Worm (Caenorhabditis elegans) whole organism, L1 larva: ENCODE data around the gene fbxc-7.

Source experiments
- C04F5.9 ChIP-seq: sonication (generic microtip); optimal IDR thresholded peaks from 2 replicates; lab custom pipeline; 2016; ENCODE audit warnings: missing genetic modification characterization, missing compliant biosample characterization
- C16A3.4 ChIP-seq: fragments of 150-350 bp; optimal IDR thresholded peaks from 2 replicates; lab custom pipeline; 2014; ENCODE audit warnings: missing biosample characterization, missing genetic modification characterization
- aha-1 ChIP-seq: fragments of 150-350 bp; optimal IDR thresholded peaks from 2 replicates; lab custom pipeline; 2014; ENCODE audit warnings: missing biosample characterization, missing genetic modification characterization
- ceh-8 ChIP-seq: fragments of 200-800 bp; sonication (Bioruptor generic); optimal IDR thresholded peaks from 2 replicates; lab custom pipeline; 2018; ENCODE audit warnings: mild to moderate bottlenecking, missing genetic modification characterization, moderate library complexity, missing compliant biosample characterization
- ceh-82 ChIP-seq, 3 experiments: fragments of 150-350 bp in 1 of 3; sonication (generic microtip) in 2 of 3; optimal IDR thresholded peaks; 2 replicates each; lab custom pipeline; 2014 to 2017; ENCODE audit warnings: missing biosample characterization in 3 of 3, missing genetic modification characterization in 3 of 3
- ceh-90 ChIP-seq: sonication (generic microtip); optimal IDR thresholded peaks from 2 replicates; lab custom pipeline; 2016; ENCODE audit warnings: missing genetic modification characterization, missing compliant biosample characterization
- ces-1 ChIP-seq: fragments of 150-350 bp; optimal IDR thresholded peaks from 2 replicates; lab custom pipeline; 2014; ENCODE audit warnings: missing biosample characterization, missing genetic modification reagents, missing genetic modification characterization
- dpl-1 ChIP-seq, 3 experiments: fragments of 150-350 bp in 2 of 3; sonication (generic microtip) in 1 of 3; optimal IDR thresholded peaks; 2 replicates each; lab custom pipeline; 2014 to 2017; ENCODE audit warnings: missing biosample characterization in 3 of 3, missing genetic modification characterization in 3 of 3, missing genetic modification reagents in 3 of 3
- dsc-1 ChIP-seq: sonication (generic microtip); optimal IDR thresholded peaks from 2 replicates; lab custom pipeline; 2016; ENCODE audit warnings: mild to moderate bottlenecking, missing genetic modification characterization, missing compliant biosample characterization
- efl-1 ChIP-seq, 4 experiments: fragments of 150-350 bp; optimal IDR thresholded peaks in 3 of 4; peaks in 1 of 4; 1 replicate in 1 of 4; 2 replicates in 3 of 4; lab custom pipeline; 2014; ENCODE audit warnings: missing biosample characterization in 2 of 4, missing genetic modification characterization in 2 of 4, missing genetic modification reagents in 2 of 4
- efl-3 ChIP-seq: fragments of 200-800 bp; sonication (Bioruptor generic); optimal IDR thresholded peaks from 2 replicates; lab custom pipeline; 2018; ENCODE audit warnings: mild to moderate bottlenecking, missing genetic modification characterization, missing compliant biosample characterization
- egl-13 ChIP-seq: sonication (generic microtip); optimal IDR thresholded peaks from 2 replicates; lab custom pipeline; 2016; ENCODE audit warnings: missing genotype, missing genetic modification reagents, missing genetic modification characterization, missing compliant biosample characterization
- elt-2 ChIP-seq: sonication (generic microtip); optimal IDR thresholded peaks from 2 replicates; lab custom pipeline; 2016; ENCODE audit warnings: missing genetic modification characterization, mild to moderate bottlenecking, inconsistent platforms, missing compliant biosample characterization, missing genetic modification reagents
- elt-3 ChIP-seq, 6 experiments: fragments of 150-350 bp in 1 of 6; sonication (generic microtip); optimal IDR thresholded peaks; 2 replicates each; lab custom pipeline; 2017 to 2018; ENCODE audit warnings: missing biosample characterization in 6 of 6, missing genetic modification characterization in 6 of 6, inconsistent platforms in 1 of 6
- ets-5 ChIP-seq: fragments of 200-800 bp; sonication (Bioruptor generic); IDR thresholded peaks from 2 replicates; pipeline ENCODE4 v1.3.6; 2022; ENCODE audit warnings: missing genetic modification characterization, missing compliant biosample characterization
- fkh-4 ChIP-seq: sonication (generic microtip); optimal IDR thresholded peaks from 2 replicates; lab custom pipeline; 2016; ENCODE audit warnings: missing compliant biosample characterization, missing genetic modification characterization, borderline replicate concordance
- fkh-8 ChIP-seq: sonication (generic microtip); optimal IDR thresholded peaks from 2 replicates; lab custom pipeline; 2016; ENCODE audit warnings: mild to moderate bottlenecking, missing genetic modification characterization, missing compliant biosample characterization
- grh-1 ChIP-seq: fragments of 200-800 bp; sonication (Bioruptor generic); IDR thresholded peaks from 2 replicates; pipeline ENCODE4 v1.3.6; 2022; ENCODE audit warnings: missing genetic modification reagents, missing genetic modification characterization, missing compliant biosample characterization
- hpl-2 ChIP-seq: fragments of 150-350 bp; optimal IDR thresholded peaks from 2 replicates; lab custom pipeline; 2014; ENCODE audit warnings: missing biosample characterization, missing genetic modification reagents, missing genetic modification characterization
- irx-1 ChIP-seq: sonication (generic microtip); optimal IDR thresholded peaks from 2 replicates; lab custom pipeline; 2016; ENCODE audit warnings: missing genetic modification characterization, missing compliant biosample characterization
- isw-1 ChIP-seq: fragments of 200-800 bp; sonication (Bioruptor generic); IDR thresholded peaks from 2 replicates; pipeline ENCODE4 v1.3.6; 2022; ENCODE audit warnings: missing genetic modification characterization, missing compliant biosample characterization
- jun-1 ChIP-seq: fragments of 150-350 bp; optimal IDR thresholded peaks from 2 replicates; lab custom pipeline; 2014; ENCODE audit warnings: missing biosample characterization, missing genetic modification reagents, missing genetic modification characterization
- lin-14 ChIP-seq: fragments of 200-800 bp; sonication (Bioruptor generic); optimal IDR thresholded peaks from 2 replicates; lab custom pipeline; 2018; ENCODE audit warnings: mild to moderate bottlenecking, missing genetic modification characterization, moderate library complexity, missing compliant biosample characterization
- lin-15B ChIP-seq: fragments of 150-350 bp; sonication (generic microtip); optimal IDR thresholded peaks from 3 replicates; lab custom pipeline; 2014; ENCODE audit warnings: missing biosample characterization, missing genetic modification characterization
- lin-35 ChIP-seq, 2 experiments: fragments of 150-350 bp; optimal IDR thresholded peaks; 2 replicates each; lab custom pipeline; 2014; ENCODE audit warnings: missing biosample characterization in 2 of 2, missing genetic modification characterization in 2 of 2, missing genetic modification reagents in 2 of 2
- lir-3 ChIP-seq: sonication (generic microtip); optimal IDR thresholded peaks from 2 replicates; lab custom pipeline; 2016; ENCODE audit warnings: mild to moderate bottlenecking, missing genetic modification characterization, moderate library complexity, missing compliant biosample characterization; ENCODE audit not compliant: poor library complexity
- lsy-2 ChIP-seq, 2 experiments: fragments of 150-350 bp; optimal IDR thresholded peaks; 2 replicates each; lab custom pipeline; 2014; ENCODE audit warnings: missing biosample characterization in 2 of 2, missing genetic modification characterization in 2 of 2
- mdl-1 ChIP-seq, 2 experiments: fragments of 150-350 bp; optimal IDR thresholded peaks; 2 replicates each; lab custom pipeline; 2014 to 2017; ENCODE audit warnings: missing biosample characterization in 2 of 2, missing genetic modification characterization in 2 of 2, inconsistent platforms in 1 of 2
- mep-1 ChIP-seq: fragments of 150-350 bp; optimal IDR thresholded peaks from 2 replicates; lab custom pipeline; 2014; ENCODE audit warnings: missing biosample characterization, missing genetic modification characterization
- nhr-76 ChIP-seq: sonication (generic microtip); optimal IDR thresholded peaks from 2 replicates; lab custom pipeline; 2017; ENCODE audit warnings: missing biosample characterization, missing genetic modification characterization
- nhr-77 ChIP-seq: fragments of 150-350 bp; optimal IDR thresholded peaks from 2 replicates; lab custom pipeline; 2014; ENCODE audit warnings: missing biosample characterization, missing genetic modification characterization
- nhr-85 ChIP-seq: sonication (generic microtip); peaks from one replicate; lab custom pipeline; 2016; ENCODE audit warnings: missing genetic modification characterization, inconsistent platforms, missing compliant biosample characterization
- nhr-90 ChIP-seq: sonication (generic microtip); optimal IDR thresholded peaks from 2 replicates; lab custom pipeline; 2016; ENCODE audit warnings: mild to moderate bottlenecking, missing genetic modification characterization, missing compliant biosample characterization; ENCODE audit not compliant: poor library complexity
- pag-3 ChIP-seq: sonication (generic microtip); optimal IDR thresholded peaks from 2 replicates; lab custom pipeline; 2017; ENCODE audit warnings: missing genetic modification characterization, mild to moderate bottlenecking, missing compliant biosample characterization, antibody characterized with exemption, borderline replicate concordance; ENCODE audit not compliant: insufficient read depth
- pqm-1 ChIP-seq: sonication (generic microtip); optimal IDR thresholded peaks from 3 replicates; lab custom pipeline; 2017; ENCODE audit warnings: missing biosample characterization, missing genetic modification characterization
- rnt-1 ChIP-seq: sonication (generic microtip); optimal IDR thresholded peaks from 2 replicates; lab custom pipeline; 2016; ENCODE audit warnings: mild to moderate bottlenecking, missing genetic modification characterization, moderate library complexity, missing compliant biosample characterization
- skn-1 ChIP-seq: fragments of 150-350 bp; optimal IDR thresholded peaks from 2 replicates; lab custom pipeline; 2014; ENCODE audit warnings: missing biosample characterization, missing genetic modification characterization
- swsn-7 ChIP-seq: sonication (generic microtip); optimal IDR thresholded peaks from 2 replicates; lab custom pipeline; 2016; ENCODE audit warnings: missing genetic modification characterization, missing compliant biosample characterization
- xbp-1 ChIP-seq: sonication (generic microtip); optimal IDR thresholded peaks from 2 replicates; lab custom pipeline; 2016; ENCODE audit warnings: missing genetic modification characterization, missing compliant biosample characterization
- zip-4 ChIP-seq: fragments of 200-800 bp; sonication (Bioruptor generic); optimal IDR thresholded peaks from 2 replicates; lab custom pipeline; 2018; ENCODE audit warnings: mild to moderate bottlenecking, missing genetic modification characterization, moderate library complexity, missing compliant biosample characterization

fbxc-7 gene

DNA sequence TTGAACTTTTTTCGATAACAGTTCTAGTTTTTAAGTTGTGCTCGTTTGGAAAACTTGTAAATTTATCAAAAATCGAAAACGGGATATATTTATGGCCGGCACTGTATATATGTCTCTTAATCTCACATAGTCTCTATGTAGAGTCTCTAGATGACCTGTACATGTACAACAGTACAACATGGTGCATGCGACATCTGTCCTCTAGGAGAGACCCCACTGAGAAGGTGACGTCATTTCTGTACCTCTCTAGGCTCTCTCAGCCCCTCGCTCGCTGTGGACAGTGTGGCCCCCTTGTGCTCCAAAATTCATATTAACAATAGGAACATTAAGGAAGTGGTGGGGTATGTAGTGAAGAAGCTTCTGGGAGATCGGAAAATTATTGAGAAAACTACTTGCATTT is 17.5 kb upstream of the fbxc-7 start:
- no peak for TF ChIP-seq skn-1 (tag; lab: Kevin White, UChicago)
- TF ChIP-seq ceh-8, result no peak
- TF ChIP-seq egl-13, result no peak
- TF ChIP-seq xbp-1 (tag; lab: Kevin White, UChicago), result no peak
- no peak for TF ChIP-seq lir-3 (tag; lab: Kevin White, UChicago)
- TF ChIP-seq elt-3 (tag; optimal IDR thresholded peaks at IDR 0.05; lab: Kevin White, UChicago), result no peak
- TF ChIP-seq ceh-90 (tag; lab: Kevin White, UChicago), result no peak
- TF ChIP-seq lin-35 (GFP tag; optimal IDR thresholded peaks at IDR 0.05; lab: Kevin White, UChicago), result no peak
- TF ChIP-seq, all 84 proteins: peak for 0

DNA sequence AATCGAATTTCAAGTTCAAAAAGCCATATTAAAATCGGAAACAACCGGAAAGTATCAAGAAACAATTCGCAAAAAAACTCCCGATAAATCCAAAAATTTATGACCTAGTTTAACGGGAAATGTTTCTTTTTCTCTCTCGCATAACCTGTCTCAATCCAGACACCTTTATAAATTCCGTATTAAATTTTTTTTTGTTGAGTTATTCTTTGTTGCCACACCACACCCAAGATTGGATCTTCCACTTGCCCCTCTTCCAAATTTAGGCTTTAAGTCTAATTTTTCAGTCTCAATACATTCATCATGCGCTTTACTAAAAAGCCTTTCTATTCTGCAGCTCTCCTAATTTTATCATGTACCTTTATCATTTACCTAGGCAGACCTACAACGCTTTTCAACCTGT is 16.2 kb upstream of the fbxc-7 start, which contains the start of gene R07C3.3:
R07C3.3 (plus strand) TSS at position 301 of the 400 bp plus-strand sequence.
- TF ChIP-seq aha-1 (tag; lab: Kevin White, UChicago), result no peak

- peak in 1 of 2 experiments; percentile 42 for TF ChIP-seq lin-35 (GFP tag; optimal IDR thresholded peaks at IDR 0.05; lab: Kevin White, UChicago)
- TF ChIP-seq efl-1 (optimal IDR thresholded peaks at IDR 0.05; lab: Kevin White, UChicago), result no peak
- peak in 1 of 2 experiments; percentile 86 for TF ChIP-seq efl-1 (GFP tag; optimal IDR thresholded peaks at IDR 0.05 in 1 of 2; lab: Kevin White, UChicago)
- no peak for TF ChIP-seq grh-1 (GFP tag; lab: Robert Waterston, UW)
- peak; percentile 67 for TF ChIP-seq nhr-85 (tag; lab: Kevin White, UChicago)
- no peak for TF ChIP-seq isw-1 (GFP tag; lab: Robert Waterston, UW)
- peak in 1 of 2 experiments; percentile 5 for TF ChIP-seq mdl-1 (tag; optimal IDR thresholded peaks at IDR 0.05; lab: Kevin White, UChicago)
- TF ChIP-seq ets-5 (GFP tag; lab: Robert Waterston, UW), result no peak
- TF ChIP-seq, all 84 proteins: peak for 4
These were observed 13.9 kb upstream of the fbxc-7 start, which contains the start of gene fbxc-36 for ce11 chrII:940779-941178. TSS of gene fbxc-36 (plus strand) at chrII:940983.

DNA sequence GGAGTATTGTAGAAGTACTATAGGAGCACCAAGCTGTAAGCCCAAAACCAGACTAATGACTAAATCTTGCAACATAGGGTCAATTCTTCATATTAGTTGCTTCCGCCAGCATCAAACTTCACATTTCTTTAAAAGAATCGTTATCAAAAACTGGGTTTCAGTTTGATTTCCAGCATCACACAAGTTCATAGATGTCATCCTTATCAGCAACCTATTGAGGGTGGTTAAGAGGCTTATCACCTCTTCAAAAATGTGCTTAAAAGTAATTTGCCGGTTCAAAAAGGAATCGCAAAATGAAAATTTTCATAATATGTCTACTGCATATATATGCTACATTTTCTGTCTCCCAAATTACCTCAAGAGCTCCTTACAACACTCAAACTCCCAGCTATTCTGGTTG is 11.0 kb upstream of the fbxc-7 start, which contains the start of gene clec-43:
clec-43 (plus strand) TSS at position 294 of the 400 bp plus-strand sequence.
- peak in 1 of 2 experiments; percentile 20 for TF ChIP-seq lin-35 (GFP tag; optimal IDR thresholded peaks at IDR 0.05; lab: Kevin White, UChicago)
- peak; percentile 94 for TF ChIP-seq elt-2 (tag; lab: Kevin White, UChicago)
- peak; percentile 15 for TF ChIP-seq pqm-1 (tag; lab: Kevin White, UChicago)
- TF ChIP-seq mep-1 (tag; lab: Kevin White, UChicago), result no peak

ce11 chrII:948091-948490 is 6.6 kb upstream of the fbxc-7 start, which contains the start of gene fbxc-32:
TSS of gene fbxc-32 (minus strand) at chrII:948191.
- TF ChIP-seq egl-13 (no peak), lin-15B (tag; lab: Kevin White, UChicago) (no peak), lsy-2 (tag; optimal IDR thresholded peaks at IDR 0.05; lab: Kevin White, UChicago) (no peak), lin-14 (GFP tag; lab: Kevin White, UChicago) (no peak), mdl-1 (tag; optimal IDR thresholded peaks at IDR 0.05; lab: Kevin White, UChicago) (no peak), mep-1 (tag; lab: Kevin White, UChicago) (no peak), irx-1 (no peak), hpl-2 (GFP tag; lab: Kevin White, UChicago) (no peak), zip-4 (no peak), ces-1 (GFP tag; lab: Kevin White, UChicago) (no peak), efl-3 (GFP tag; lab: Kevin White, UChicago) (no peak), nhr-90 (tag; lab: Kevin White, UChicago) (no peak), C04F5.9 (tag; lab: Kevin White, UChicago) (no peak), fkh-8 (no peak), pqm-1 (tag; lab: Kevin White, UChicago) (no peak)

DNA sequence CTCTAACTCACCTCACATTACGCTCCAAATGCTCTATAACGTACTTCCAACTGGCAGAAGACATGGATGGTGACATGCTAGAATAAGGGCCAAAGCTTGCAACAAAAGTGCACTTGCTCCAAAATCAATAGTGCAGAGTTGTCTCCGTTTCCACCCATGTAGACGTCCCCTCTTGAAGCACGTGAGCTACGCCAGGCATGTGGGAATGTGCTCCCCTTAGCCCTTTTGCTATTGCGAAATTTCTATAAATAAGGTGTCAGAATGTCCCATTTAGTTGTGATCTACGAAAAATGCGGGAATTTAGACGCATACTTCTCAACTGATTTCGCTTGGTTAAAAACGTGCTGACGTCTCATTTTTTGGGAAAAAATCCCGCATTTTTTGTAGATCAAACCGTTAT is 4.4 kb upstream of the fbxc-7 start:
- TF ChIP-seq C16A3.4 (tag; lab: Kevin White, UChicago) (no peak), pag-3 (no peak), isw-1 (GFP tag; lab: Robert Waterston, UW) (peak; percentile 19; the same call in 1 of the 2 replicates), zip-4 (peak; percentile 48), nhr-77 (tag; lab: Kevin White, UChicago) (no peak), ceh-82 (tag; optimal IDR thresholded peaks at IDR 0.05; lab: Kevin White, UChicago) (peak in 2 of 3 experiments; percentile 19 to 45), xbp-1 (tag; lab: Kevin White, UChicago) (no peak), jun-1 (no peak), swsn-7 (tag; lab: Kevin White, UChicago) (no peak), egl-13 (no peak), rnt-1 (no peak), fkh-4 (no peak), ceh-8 (no peak), lin-15B (tag; lab: Kevin White, UChicago) (no peak), nhr-76 (tag; lab: Kevin White, UChicago) (no peak), dsc-1 (tag; lab: Kevin White, UChicago) (no peak), dpl-1 (GFP tag; optimal IDR thresholded peaks at IDR 0.05; lab: Kevin White, UChicago) (peak in 1 of 3 experiments; percentile 17)
